Fruit fly (Drosophila melanogaster) Kc167 (cell line): ENCODE results near the gene Klp31E.

ENCODE experiments used
- Myc ChIP-seq: fragments of >200 bp; optimal IDR thresholded peaks from 2 replicates; lab custom pipeline; 2017; ENCODE audit warnings: missing external identifiers
- Sin3A ChIP-seq: fragments of >200 bp; optimal IDR thresholded peaks from 2 replicates; lab custom pipeline; 2018; ENCODE audit warnings: missing external identifiers
- h ChIP-seq: fragments of >200 bp; optimal IDR thresholded peaks from 3 replicates; lab custom pipeline; 2018; ENCODE audit warnings: missing external identifiers
- insv ChIP-seq: fragments of >200 bp; optimal IDR thresholded peaks from 3 replicates; lab custom pipeline; 2018; ENCODE audit warnings: missing external identifiers
- psq ChIP-seq: fragments of >200 bp; optimal IDR thresholded peaks from 2 replicates; lab custom pipeline; 2017; ENCODE audit warnings: missing external identifiers
- ttk ChIP-seq: sonication (Bioruptor generic); optimal IDR thresholded peaks from 2 replicates; lab custom pipeline; 2017; ENCODE audit warnings: missing external identifiers

Gene Klp31E

dm6 chr2L:10418981-10419380 is 5.2 kb downstream of the Klp31E start, which contains the start of gene RfC3:
Gene RfC3, plus strand, starts transcription at chr2L:10419190.
- TF ChIP-seq insv (lab: Kevin White, UChicago): no peak
- TF ChIP-seq psq: no peak

DNA sequence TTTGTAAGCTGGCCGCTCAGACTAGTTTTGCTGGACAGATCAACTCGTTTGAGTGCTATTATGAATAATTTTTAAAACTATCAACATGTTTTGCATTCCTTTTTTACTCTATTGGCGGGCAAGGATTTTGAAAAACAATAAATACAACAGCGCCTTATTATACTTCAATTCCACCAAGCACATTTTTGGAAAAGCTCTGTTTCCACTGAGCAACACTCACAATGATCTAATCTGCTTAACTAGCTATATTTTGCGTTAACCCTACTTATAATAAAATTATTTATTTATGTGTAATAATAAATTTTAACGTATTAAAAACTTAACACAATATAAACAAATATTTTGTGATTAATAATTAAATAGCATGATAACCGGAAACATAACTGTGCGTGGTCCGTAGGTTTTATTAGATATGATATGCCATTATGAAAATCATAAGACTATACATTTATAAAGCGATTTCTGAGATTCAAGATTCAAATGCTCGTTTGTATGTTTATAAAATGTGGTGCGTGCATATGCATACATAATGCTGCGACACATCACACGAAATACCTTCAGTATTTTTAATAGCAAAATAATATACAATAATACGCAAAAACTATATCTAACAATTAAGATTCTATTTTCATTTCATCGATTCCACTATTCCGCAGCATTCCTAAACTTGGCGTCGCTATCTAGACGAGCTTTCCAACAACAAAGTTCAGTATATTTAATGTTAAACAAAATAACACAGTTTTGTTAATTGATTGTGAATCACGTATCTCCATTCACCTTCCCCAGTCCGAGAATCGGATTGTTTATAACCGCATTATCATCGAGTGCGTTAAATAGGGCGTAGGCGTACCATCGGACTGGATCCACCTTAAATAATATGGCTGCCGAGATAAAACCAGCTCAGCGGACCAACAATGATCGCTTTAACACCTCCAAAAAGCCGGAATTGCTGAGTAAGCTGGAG is 9.1 kb downstream of the Klp31E start, which contains the start of the genes pie and Wdfy2:
TSS of gene pie (minus strand) at position 138 of the 964 bp plus-strand sequence.
TSS of gene Wdfy2 (plus strand) at position 649 of the 964 bp plus-strand sequence.
- no peak for TF ChIP-seq ttk (lab: Kevin White, UChicago)
- no peak for TF ChIP-seq Myc
- TF ChIP-seq insv (lab: Kevin White, UChicago): no peak
- TF ChIP-seq h (lab: Kevin White, UChicago): no peak
- no peak for TF ChIP-seq Sin3A (lab: Kevin White, UChicago)
- no peak for TF ChIP-seq psq

- TF ChIP-seq h (lab: Kevin White, UChicago) (no peak), psq (no peak), ttk (lab: Kevin White, UChicago) (no peak), Myc (no peak), insv (lab: Kevin White, UChicago) (no peak), Sin3A (lab: Kevin White, UChicago) (no peak)
Observed at dm6 chr2L:10425599-10425998, 11.8 kb downstream of the Klp31E start.

dm6 chr2L:10426534-10427048 is 12.8 kb downstream of the Klp31E start, which contains the start of the genes SmB and KdelR:
Gene SmB, minus strand, starts transcription at chr2L:10426627.
Gene KdelR, plus strand, starts transcription at chr2L:10426887.
- TF ChIP-seq ttk (lab: Kevin White, UChicago) (no peak), Sin3A (lab: Kevin White, UChicago) (no peak), h (lab: Kevin White, UChicago) (no peak), Myc (no peak), insv (lab: Kevin White, UChicago) (no peak), psq (no peak)

- no peak for TF ChIP-seq Myc
- TF ChIP-seq psq: no peak
- TF ChIP-seq ttk (lab: Kevin White, UChicago): no peak
- no peak for TF ChIP-seq insv (lab: Kevin White, UChicago)
- no peak for TF ChIP-seq h (lab: Kevin White, UChicago)
- TF ChIP-seq Sin3A (lab: Kevin White, UChicago): no peak
Observed at dm6 chr2L:10428528-10428927, 14.7 kb downstream of the Klp31E start, which contains the start of gene CG5188. Gene CG5188, plus strand, starts transcription at chr2L:10428829.

- TF ChIP-seq h (lab: Kevin White, UChicago) (no peak), Myc (no peak), Sin3A (lab: Kevin White, UChicago) (no peak), ttk (lab: Kevin White, UChicago) (no peak), insv (lab: Kevin White, UChicago) (no peak), psq (no peak)
Observed at dm6 chr2L:10430802-10431476, 17.1 kb downstream of the Klp31E start, which contains the start of the genes Bug22 and TfIIB. Gene Bug22, minus strand, starts transcription at chr2L:10430918. Gene TfIIB, plus strand, starts transcription at chr2L:10431338.

- TF ChIP-seq h (lab: Kevin White, UChicago) (no peak), Sin3A (lab: Kevin White, UChicago) (no peak), ttk (lab: Kevin White, UChicago) (no peak), Myc (no peak), insv (lab: Kevin White, UChicago) (no peak), psq (no peak)
Observed at dm6 chr2L:10435606-10436160, 21.9 kb downstream of the Klp31E start, which contains the start of the genes TBC1D16 and holn1. Gene TBC1D16, minus strand, starts transcription at chr2L:10435656. Gene holn1, plus strand, starts transcription at chr2L:10435995.

- TF ChIP-seq h (lab: Kevin White, UChicago) (no peak), psq (no peak), Sin3A (lab: Kevin White, UChicago) (no peak), ttk (lab: Kevin White, UChicago) (no peak), insv (lab: Kevin White, UChicago) (no peak), Myc (no peak)
Observed at dm6 chr2L:10437317-10437716, 23.5 kb downstream of the Klp31E start, which contains the start of gene STUB1. Gene STUB1, plus strand, starts transcription at chr2L:10437548.

dm6 chr2L:10439174-10439573 is 25.4 kb downstream of the Klp31E start, which contains the start of gene Nse4:
Gene Nse4, plus strand, starts transcription at chr2L:10439440.
- TF ChIP-seq insv (lab: Kevin White, UChicago) (no peak), Sin3A (lab: Kevin White, UChicago) (no peak), h (lab: Kevin White, UChicago) (no peak), Myc (no peak), ttk (lab: Kevin White, UChicago) (no peak), psq (no peak)

DNA sequence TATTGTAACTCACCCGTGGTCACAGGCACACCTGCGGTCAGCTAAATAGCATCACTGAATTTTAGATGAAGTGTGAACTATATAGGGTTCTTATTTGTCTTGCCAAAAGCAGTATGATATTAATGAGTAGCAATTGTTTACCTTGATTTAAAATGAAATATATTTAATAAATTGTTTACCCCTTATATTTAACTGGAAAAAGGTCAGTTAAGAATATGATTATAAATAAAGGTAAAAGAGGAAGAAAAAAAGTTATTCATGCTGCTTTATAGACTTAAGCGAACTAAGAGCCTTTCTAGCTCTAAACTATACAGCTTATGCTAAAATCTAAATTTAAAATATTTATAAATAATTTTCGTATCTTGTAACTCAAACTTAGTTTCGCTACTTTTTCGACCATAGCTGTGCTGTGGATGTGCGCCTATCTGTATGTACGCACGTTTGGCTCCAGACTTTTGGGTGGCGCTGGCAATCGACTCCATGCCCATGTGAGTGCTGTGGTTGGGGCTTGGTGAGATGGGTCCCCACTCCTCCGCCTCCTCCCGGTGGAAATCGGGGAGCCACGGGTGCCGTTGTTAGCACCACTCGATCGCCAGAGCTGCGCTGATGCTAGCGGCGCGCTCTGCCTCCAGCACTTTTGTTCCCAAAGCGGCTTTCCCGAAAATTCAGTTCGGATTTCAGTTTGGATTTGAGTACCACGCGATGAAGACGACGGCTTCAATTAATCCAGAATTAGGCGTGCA is 28.4 kb downstream of the Klp31E start, which contains the start of gene loh:
TSS of gene loh (plus strand) at position 487 of the 743 bp plus-strand sequence.
- TF ChIP-seq insv (lab: Kevin White, UChicago) (no peak), h (lab: Kevin White, UChicago) (no peak), Myc (no peak), ttk (lab: Kevin White, UChicago) (no peak), Sin3A (lab: Kevin White, UChicago) (no peak), psq (no peak)
